Fruit fly (Drosophila melanogaster): ENCODE data around the gene Prosalpha2.

Prosalpha2 gene

DNA sequence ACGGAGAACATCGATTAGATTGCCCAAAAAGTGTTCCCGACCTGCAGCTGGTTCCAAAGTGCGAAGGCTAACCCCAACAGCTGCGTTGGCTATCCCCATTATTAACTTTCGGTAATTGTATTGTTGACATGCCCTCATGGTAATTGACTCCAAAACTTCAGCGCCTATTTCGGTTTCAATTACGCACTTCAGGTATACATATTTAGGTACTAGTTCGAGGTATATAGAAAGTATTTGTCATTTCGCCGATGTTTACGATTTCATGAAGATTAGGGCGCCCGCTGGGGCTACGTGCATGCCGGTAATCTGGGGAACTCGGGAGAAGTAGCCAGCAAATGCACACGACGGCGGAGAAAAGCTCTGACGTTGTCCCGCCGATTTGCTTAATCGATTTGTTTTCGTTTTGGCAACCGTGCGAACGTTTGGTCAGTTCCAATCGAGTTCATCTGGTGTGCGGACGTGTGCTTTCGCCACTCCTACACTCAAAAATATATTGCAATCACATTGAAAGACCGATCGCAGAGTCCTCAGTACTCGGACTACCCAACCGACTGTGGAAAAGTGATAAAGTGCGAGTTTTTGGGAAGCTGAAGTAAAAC is 10.0 kb downstream of the Prosalpha2 start (continued):
- TF ChIP-seq ash1 (GFP tag; optimal IDR thresholded peaks at IDR 0.05): no peak
- TF ChIP-seq CG10959 (GFP tag; IDR thresholded peaks at IDR 0.05): no peak
- TF ChIP-seq chinmo (GFP tag; IDR thresholded peaks at IDR 0.05; ENCODE audit: partially characterized antibody): 0 out of 4 replicates have a peak, but pooled peaks have one; percentile 76
- TF ChIP-seq CG9932 (GFP tag; IDR thresholded peaks at IDR 0.05): peak; percentile 24; the same call in 1 of the 2 replicates
- peak; percentile 25; the same call in 1 of the 2 replicates for TF ChIP-seq onecut (GFP tag; IDR thresholded peaks at IDR 0.05)
- no peak for TF ChIP-seq CG30431 (GFP tag; optimal IDR thresholded peaks at IDR 0.05)
- peak; percentile 58 for TF ChIP-seq exex (tag; optimal IDR thresholded peaks at IDR 0.05)
- TF ChIP-seq CG13123 (GFP tag; optimal IDR thresholded peaks at IDR 0.05): no peak
- TF ChIP-seq CG8388 (GFP tag; optimal IDR thresholded peaks at IDR 0.05): no peak

DNA sequence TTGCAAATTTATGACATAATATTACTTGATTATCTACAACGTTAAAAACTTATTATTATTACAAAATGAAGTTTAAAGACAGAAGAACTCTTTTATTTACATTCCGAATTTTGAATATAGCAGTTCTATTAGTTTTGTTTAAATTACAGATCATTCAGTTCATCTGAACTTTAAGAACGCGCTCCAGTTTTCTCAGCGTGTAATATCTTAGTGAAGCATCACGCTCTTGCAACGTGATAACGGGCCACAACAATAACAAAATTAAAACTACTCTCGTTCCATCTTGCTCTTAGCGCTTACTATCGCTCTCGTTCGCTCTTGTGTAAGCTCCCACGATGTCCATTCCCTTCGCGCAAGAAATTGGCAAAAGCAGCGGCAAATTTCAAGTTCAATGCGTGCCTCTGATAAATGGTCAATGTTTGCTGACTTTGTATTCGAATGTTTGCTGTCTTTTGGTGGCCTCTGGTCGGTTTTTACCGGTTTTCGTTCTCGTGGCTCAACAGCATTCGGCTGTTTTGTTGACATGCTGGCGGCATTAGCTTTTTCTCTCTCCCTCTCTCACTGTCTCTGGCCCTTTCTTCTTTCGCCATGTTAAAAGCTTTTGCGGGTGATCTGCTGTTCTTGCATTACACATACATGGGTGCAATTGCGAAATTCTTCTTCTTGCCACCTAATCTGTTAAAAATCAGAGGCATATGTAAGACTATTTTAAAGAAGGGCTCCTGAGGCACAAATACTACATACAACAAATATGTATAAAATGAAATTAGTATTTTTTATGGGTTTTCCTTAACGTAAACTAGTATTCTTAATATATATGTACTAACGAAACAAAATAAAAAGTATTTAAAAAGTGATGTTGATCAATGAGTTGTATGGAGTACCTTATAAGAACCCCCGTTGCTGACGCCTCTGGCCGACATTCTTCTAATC is 11.7 kb downstream of the Prosalpha2 start:
- peak; percentile 5 for TF ChIP-seq HHEX (GFP tag; optimal IDR thresholded peaks at IDR 0.05)
- no peak for TF ChIP-seq Elba2 (GFP tag; optimal IDR thresholded peaks at IDR 0.05)
- TF ChIP-seq gem (tag; optimal IDR thresholded peaks at IDR 0.05): peak; percentile 54
- peak; percentile 50 for TF ChIP-seq corto (GFP tag; optimal IDR thresholded peaks at IDR 0.05)
- no peak for TF ChIP-seq jumu (GFP tag; optimal IDR thresholded peaks at IDR 0.05)
- no peak for TF ChIP-seq stwl (tag; optimal IDR thresholded peaks at IDR 0.05)
- TF ChIP-seq CG9215 (GFP tag; IDR thresholded peaks at IDR 0.05): peak; percentile 61
- peak; percentile 56 for TF ChIP-seq lilli (GFP tag; optimal IDR thresholded peaks at IDR 0.05)
- no peak for TF ChIP-seq CG17328 (GFP tag; IDR thresholded peaks at IDR 0.05)
- peak; percentile 29 for TF ChIP-seq Oli (tag; optimal IDR thresholded peaks at IDR 0.05)
- TF ChIP-seq CG3995 (GFP tag; optimal IDR thresholded peaks at IDR 0.05): peak; percentile 41
- TF ChIP-seq mam (GFP tag; optimal IDR thresholded peaks at IDR 0.05): peak; percentile 17
- peak; percentile 47 for TF ChIP-seq lab (GFP tag; optimal IDR thresholded peaks at IDR 0.05)
- TF ChIP-seq CG34224 (GFP tag; IDR thresholded peaks at IDR 0.05; ENCODE audit: partially characterized antibody): 0 out of 3 replicates have a peak, but pooled peaks have one; percentile 8
- peak; percentile 60 for TF ChIP-seq Meics (GFP tag; optimal IDR thresholded peaks at IDR 0.05)
- peak; percentile 67 for TF ChIP-seq CG18599 (GFP tag; optimal IDR thresholded peaks at IDR 0.05)
- no peak for TF ChIP-seq CG18764 (GFP tag; optimal IDR thresholded peaks at IDR 0.05)
- TF ChIP-seq D (optimal IDR thresholded peaks at IDR 0.05): no peak
- no peak for TF ChIP-seq D (GFP tag; optimal IDR thresholded peaks at IDR 0.05)
- peak; percentile 51 for TF ChIP-seq zf30C (GFP tag; optimal IDR thresholded peaks at IDR 0.05)
- 0 out of 3 replicates have a peak, but pooled peaks have one; percentile 7 for TF ChIP-seq CG17361 (GFP tag; IDR thresholded peaks at IDR 0.05)
- TF ChIP-seq CG13424 (tag; optimal IDR thresholded peaks at IDR 0.05): peak; percentile 53
- TF ChIP-seq unpg (GFP tag; optimal IDR thresholded peaks at IDR 0.05): peak; percentile 34
- peak; percentile 24 for TF ChIP-seq CG1832 (GFP tag; optimal IDR thresholded peaks at IDR 0.05)
- TF ChIP-seq az2 (GFP tag; optimal IDR thresholded peaks at IDR 0.05): no peak
- peak; percentile 33 for TF ChIP-seq Usf (GFP tag; optimal IDR thresholded peaks at IDR 0.05)
- TF ChIP-seq Xbp1 (GFP tag; optimal IDR thresholded peaks at IDR 0.05): peak; percentile 8
- TF ChIP-seq CG7963 (GFP tag; IDR thresholded peaks at IDR 0.05; ENCODE audit: partially characterized antibody): no peak
- TF ChIP-seq PHDP (tag; optimal IDR thresholded peaks at IDR 0.05): peak; percentile 55
- TF ChIP-seq CG14860 (GFP tag; IDR thresholded peaks at IDR 0.05; ENCODE audit: partially characterized antibody): no peak
- TF ChIP-seq CG31224 (GFP tag; IDR thresholded peaks at IDR 0.05): 0 out of 2 replicates have a peak, but pooled peaks have one; percentile 36
- no peak for TF ChIP-seq Kr (GFP tag; optimal IDR thresholded peaks at IDR 0.05)
- peak; percentile 8; the same call in 1 of the 2 replicates for TF ChIP-seq E2f2 (GFP tag; IDR thresholded peaks at IDR 0.05)
- peak; percentile 29; the same call in 1 of the 2 replicates for TF ChIP-seq Ptx1 (GFP tag; IDR thresholded peaks at IDR 0.05)
- peak; percentile 54 for TF ChIP-seq CG30403 (GFP tag; optimal IDR thresholded peaks at IDR 0.05)
- no peak for TF ChIP-seq CG4617 (GFP tag; optimal IDR thresholded peaks at IDR 0.05; ENCODE audit: borderline replicate concordance)

All from whole organism, embryonic.